Fruit fly (Drosophila melanogaster) whole organism, embryonic: ENCODE measurements around the gene Bsg.

ENCODE experiments used
- Bgb ChIP-seq: fragments of 200-800 bp; sonication (Bioruptor generic); IDR thresholded peaks from 2 replicates; pipeline ENCODE4 v1.3.6; 2022; ENCODE audit warnings: missing biosample characterization, missing genetic modification characterization; ENCODE audit not compliant: partially characterized antibody
- CG10543 ChIP-seq: fragments of 200-800 bp; sonication (Bioruptor generic); optimal IDR thresholded peaks from 3 replicates; lab custom pipeline; 2017; ENCODE audit warnings: missing biosample characterization, mild to moderate bottlenecking, missing genetic modification characterization, moderate library complexity
- CG11695 ChIP-seq: fragments of 200-800 bp; sonication (Bioruptor generic); IDR thresholded peaks from 3 replicates; pipeline ENCODE4 v1.3.6; 2022; ENCODE audit warnings: missing biosample characterization, missing genetic modification characterization
- CG13287 ChIP-seq: fragments of 200-800 bp; sonication (Bioruptor generic); IDR thresholded peaks from 2 replicates; pipeline ENCODE4 v1.3.6; 2022; ENCODE audit warnings: missing biosample characterization, missing genetic modification characterization; ENCODE audit not compliant: partially characterized antibody
- CG15479 ChIP-seq: fragments of 200-800 bp; sonication (Bioruptor generic); optimal IDR thresholded peaks from 3 replicates; lab custom pipeline; 2019; ENCODE audit warnings: missing biosample characterization, mild to moderate bottlenecking, missing genetic modification characterization, moderate library complexity
- CG16813 ChIP-seq: fragments of 200-800 bp; sonication (Bioruptor generic); IDR thresholded peaks from 3 replicates; pipeline ENCODE4 v1.3.6; 2022; ENCODE audit warnings: missing biosample characterization, missing genetic modification characterization; ENCODE audit not compliant: partially characterized antibody
- CG17186 ChIP-seq: fragments of 200-800 bp; sonication (Bioruptor generic); optimal IDR thresholded peaks from 3 replicates; lab custom pipeline; 2017; ENCODE audit warnings: missing biosample characterization, missing genetic modification reagents, missing genetic modification characterization
- CG2678 ChIP-seq: fragments of 200-800 bp; sonication (Bioruptor generic); optimal IDR thresholded peaks from 3 replicates; lab custom pipeline; 2019; ENCODE audit warnings: missing biosample characterization, mild to moderate bottlenecking, missing genetic modification characterization, moderate library complexity
- CG31224 ChIP-seq: fragments of 200-800 bp; sonication (Bioruptor generic); IDR thresholded peaks from 2 replicates; pipeline ENCODE4 v1.3.6; 2022; ENCODE audit warnings: missing biosample characterization, missing genetic modification characterization
- CG32532 ChIP-seq: fragments of 200-800 bp; sonication (Bioruptor generic); IDR thresholded peaks from 2 replicates; pipeline ENCODE4 v1.3.6; 2022; ENCODE audit warnings: missing biosample characterization, missing genetic modification characterization
- CG34376 ChIP-seq: fragments of 200-800 bp; sonication (Bioruptor generic); optimal IDR thresholded peaks from 2 replicates; lab custom pipeline; 2018; ENCODE audit warnings: missing biosample characterization, mild to moderate bottlenecking, missing genetic modification characterization
- CG34422 ChIP-seq: fragments of 200-800 bp; sonication (Bioruptor generic); IDR thresholded peaks from 3 replicates; pipeline ENCODE4 v1.3.6; 2022; ENCODE audit warnings: missing biosample characterization, missing genetic modification characterization
- CG4617 ChIP-seq: fragments of 200-800 bp; sonication (Bioruptor generic); optimal IDR thresholded peaks from 3 replicates; lab custom pipeline; 2016; ENCODE audit warnings: missing biosample characterization, missing genetic modification characterization, borderline replicate concordance
- CG4820 ChIP-seq: fragments of 200-800 bp; sonication (Bioruptor generic); optimal IDR thresholded peaks from 3 replicates; lab custom pipeline; 2016; ENCODE audit warnings: missing biosample characterization, missing genetic modification characterization
- CG7963 ChIP-seq: fragments of 200-800 bp; sonication (Bioruptor generic); IDR thresholded peaks from 3 replicates; pipeline ENCODE4 v1.3.6; 2022; ENCODE audit warnings: missing biosample characterization, missing genetic modification characterization; ENCODE audit not compliant: partially characterized antibody
- CG8290 ChIP-seq, 3 experiments: fragments of 200-800 bp; sonication (Bioruptor generic); optimal IDR thresholded peaks; 2 replicates each; lab custom pipeline; 2016 to 2019; ENCODE audit warnings: missing biosample characterization in 3 of 3, missing genetic modification characterization in 3 of 3, mild to moderate bottlenecking in 2 of 3, moderate library complexity in 1 of 3
- CG9727 ChIP-seq: fragments of 200-800 bp; sonication (Bioruptor generic); optimal IDR thresholded peaks from 3 replicates; lab custom pipeline; 2017; ENCODE audit warnings: missing biosample characterization, mild to moderate bottlenecking, missing genetic modification characterization
- Chrac-16 ChIP-seq: fragments of 200-800 bp; sonication (Bioruptor generic); optimal IDR thresholded peaks from 3 replicates; lab custom pipeline; 2016; ENCODE audit warnings: missing biosample characterization, missing genetic modification characterization
- Dbx ChIP-seq: fragments of 200-800 bp; sonication (Bioruptor generic); IDR thresholded peaks from 3 replicates; pipeline ENCODE4 v1.3.6; 2022; ENCODE audit warnings: missing biosample characterization, missing genetic modification characterization
- Deaf1 ChIP-seq: fragments of 200-800 bp; optimal IDR thresholded peaks from 3 replicates; lab custom pipeline; 2019; ENCODE audit warnings: missing biosample characterization, mild to moderate bottlenecking, missing genetic modification characterization, moderate library complexity
- Hmr ChIP-seq: fragments of 200-800 bp; sonication (Bioruptor generic); optimal IDR thresholded peaks from 3 replicates; lab custom pipeline; 2017; ENCODE audit warnings: mild to moderate bottlenecking, missing biosample characterization, missing genetic modification reagents, missing genetic modification characterization
- Jarid2 ChIP-seq: fragments of 200-800 bp; sonication (Bioruptor generic); optimal IDR thresholded peaks from 3 replicates; lab custom pipeline; 2017; ENCODE audit warnings: mild to moderate bottlenecking, missing biosample characterization, missing genetic modification reagents, missing genetic modification characterization
- Meics ChIP-seq: fragments of 200-800 bp; sonication (Bioruptor generic); optimal IDR thresholded peaks from 2 replicates; lab custom pipeline; 2017; ENCODE audit warnings: missing biosample characterization, mild to moderate bottlenecking, missing genetic modification characterization
- Nf-YC ChIP-seq: fragments of 200-800 bp; optimal IDR thresholded peaks from 3 replicates; lab custom pipeline; 2019; ENCODE audit warnings: missing biosample characterization, mild to moderate bottlenecking, missing genetic modification characterization, moderate library complexity
- PHDP ChIP-seq: fragments of 200-800 bp; sonication (Bioruptor generic); optimal IDR thresholded peaks from 3 replicates; lab custom pipeline; 2018; ENCODE audit warnings: missing biosample characterization, mild to moderate bottlenecking, missing genetic modification characterization, moderate library complexity
- Scr ChIP-seq: fragments of 200-800 bp; sonication (Bioruptor generic); IDR thresholded peaks from 2 replicates; pipeline ENCODE4 v1.3.6; 2022; ENCODE audit warnings: missing biosample characterization, missing genetic modification characterization; ENCODE audit not compliant: partially characterized antibody
- cg ChIP-seq: fragments of 200-800 bp; sonication (Bioruptor generic); optimal IDR thresholded peaks from 3 replicates; lab custom pipeline; 2019; ENCODE audit warnings: missing biosample characterization, mild to moderate bottlenecking, missing genetic modification characterization, moderate library complexity
- chm ChIP-seq: fragments of 200-800 bp; sonication (Bioruptor generic); IDR thresholded peaks from 2 replicates; pipeline ENCODE4 v1.3.6; 2022; ENCODE audit warnings: missing biosample characterization, missing genetic modification characterization
- cwo ChIP-seq: fragments of 200-800 bp; sonication (Bioruptor generic); optimal IDR thresholded peaks from 3 replicates; lab custom pipeline; 2017; ENCODE audit warnings: missing biosample characterization, missing genetic modification characterization, mild to moderate bottlenecking, moderate library complexity, missing genetic modification reagents
- dysf ChIP-seq: fragments of 200-800 bp; sonication (Bioruptor generic); IDR thresholded peaks from 3 replicates; pipeline ENCODE4 v1.3.6; 2022; ENCODE audit warnings: missing biosample characterization, missing genetic modification characterization
- exex ChIP-seq: fragments of 200-800 bp; sonication (Bioruptor generic); optimal IDR thresholded peaks from 4 replicates; lab custom pipeline; 2018; ENCODE audit warnings: missing biosample characterization, mild to moderate bottlenecking, missing genetic modification characterization, moderate library complexity
- fd64A ChIP-seq: fragments of 200-800 bp; sonication (Bioruptor generic); optimal IDR thresholded peaks from 3 replicates; lab custom pipeline; 2018; ENCODE audit warnings: missing biosample characterization, mild to moderate bottlenecking, missing genetic modification characterization
- gem ChIP-seq: fragments of 200-800 bp; sonication (Bioruptor generic); optimal IDR thresholded peaks from 2 replicates; lab custom pipeline; 2019; ENCODE audit warnings: missing biosample characterization, mild to moderate bottlenecking, missing genetic modification characterization, moderate library complexity
- grn ChIP-seq: fragments of 200-800 bp; sonication (Bioruptor generic); optimal IDR thresholded peaks from 3 replicates; lab custom pipeline; 2017; ENCODE audit warnings: missing biosample characterization, missing genetic modification characterization
- her ChIP-seq: fragments of 200-800 bp; sonication (Bioruptor generic); optimal IDR thresholded peaks from 2 replicates; lab custom pipeline; 2016; ENCODE audit warnings: missing biosample characterization, missing genetic modification characterization
- kni ChIP-seq: fragments of 200-800 bp; sonication (Bioruptor generic); optimal IDR thresholded peaks from 3 replicates; lab custom pipeline; 2017; ENCODE audit warnings: mild to moderate bottlenecking, missing biosample characterization, missing genetic modification reagents, missing genetic modification characterization
- lilli ChIP-seq: fragments of 200-800 bp; sonication (Bioruptor generic); optimal IDR thresholded peaks from 3 replicates; lab custom pipeline; 2016; ENCODE audit warnings: missing biosample characterization, missing genetic modification characterization
- peb ChIP-seq: fragments of 200-800 bp; sonication (Bioruptor generic); IDR thresholded peaks from 2 replicates; pipeline ENCODE4 v1.3.6; 2022; ENCODE audit warnings: missing biosample characterization, missing genetic modification characterization
- phol ChIP-seq: fragments of 200-800 bp; sonication (Bioruptor generic); optimal IDR thresholded peaks from 3 replicates; lab custom pipeline; 2018; ENCODE audit warnings: missing biosample characterization, mild to moderate bottlenecking, missing genetic modification characterization, moderate library complexity
- prd ChIP-seq, 3 experiments: fragments of >200 bp in 2 of 3; fragments of 200-800 bp in 1 of 3; sonication (Bioruptor generic) in 1 of 3; optimal IDR thresholded peaks in 2 of 3; IDR thresholded peaks in 1 of 3; 2 replicates in 2 of 3; 3 replicates in 1 of 3; pipeline versions ENCODE4 v1.3.6 to Lab custom; 2017 to 2022; ENCODE audit warnings: missing biosample characterization in 1 of 3, missing genetic modification characterization in 1 of 3
- rib ChIP-seq: fragments of 200-800 bp; sonication (Bioruptor generic); IDR thresholded peaks from 2 replicates; pipeline ENCODE4 v1.3.6; 2022; ENCODE audit warnings: missing biosample characterization, missing genetic modification characterization
- schlank ChIP-seq: fragments of 200-800 bp; sonication (Bioruptor generic); optimal IDR thresholded peaks from 2 replicates; lab custom pipeline; 2018; ENCODE audit warnings: missing biosample characterization, mild to moderate bottlenecking, missing genetic modification characterization
- sens ChIP-seq: fragments of 200-800 bp; sonication (Bioruptor generic); peaks from one replicate; lab custom pipeline; 2016; ENCODE audit warnings: missing biosample characterization, missing genetic modification characterization
- sima ChIP-seq: fragments of 200-800 bp; sonication (Bioruptor generic); optimal IDR thresholded peaks from 2 replicates; lab custom pipeline; 2016; ENCODE audit warnings: missing biosample characterization, missing genetic modification characterization
- vvl ChIP-seq: fragments of 200-800 bp; sonication (Bioruptor generic); IDR thresholded peaks from 2 replicates; pipeline ENCODE4 v1.3.6; 2022; ENCODE audit warnings: missing biosample characterization, missing genetic modification characterization
- zfh2 ChIP-seq: fragments of 200-800 bp; sonication (Bioruptor generic); optimal IDR thresholded peaks from 2 replicates; lab custom pipeline; 2016; ENCODE audit warnings: missing biosample characterization, missing genetic modification characterization

Bsg gene

dm6 chr2L:8088025-8088789 lies 5.0 kb downstream of the Bsg start:
- TF ChIP-seq CG15479: peak; percentile 83
- TF ChIP-seq CG31224 (GFP tag; lab: Robert Waterston, UW): 0 out of 2 replicates have a peak, but pooled peaks have one; percentile 5
- TF ChIP-seq prd (optimal IDR thresholded peaks at IDR 0.05; lab: Kevin White, UChicago): no peak
- TF ChIP-seq prd (GFP tag; IDR thresholded peaks at IDR 0.05; lab: Robert Waterston, UW): peak; percentile 36; the same call in 1 of the 3 replicates
- TF ChIP-seq dysf (GFP tag; lab: Robert Waterston, UW): 0 out of 3 replicates have a peak, but pooled peaks have one; percentile 23
- peak; percentile 26; the same call in 1 of the 2 replicates for TF ChIP-seq Bgb (GFP tag; lab: Robert Waterston, UW)
- TF ChIP-seq vvl (GFP tag; lab: Robert Waterston, UW): peak; percentile 9; the same call in 1 of the 2 replicates
- TF ChIP-seq CG9727 (GFP tag; lab: Kevin White, UChicago): peak; percentile 18
- TF ChIP-seq CG8290 (GFP tag; optimal IDR thresholded peaks at IDR 0.05; lab: Kevin White, UChicago): no peak
- peak in 1 of 2 experiments; percentile 52 for TF ChIP-seq CG8290 (tag; optimal IDR thresholded peaks at IDR 0.05; lab: Kevin White, UChicago)
- TF ChIP-seq CG10543 (GFP tag; lab: Kevin White, UChicago): peak; percentile 61
- TF ChIP-seq CG32532 (GFP tag; lab: Robert Waterston, UW): peak; percentile 39; the same call in 1 of the 2 replicates
- TF ChIP-seq PHDP (tag; lab: Kevin White, UChicago): peak; percentile 31
- 0 out of 3 replicates have a peak, but pooled peaks have one; percentile 26 for TF ChIP-seq CG16813 (GFP tag; lab: Robert Waterston, UW)
- TF ChIP-seq sens (GFP tag; lab: Kevin White, UChicago): peak; percentile 22
- peak; percentile 42 for TF ChIP-seq grn (GFP tag; lab: Kevin White, UChicago)
- peak; percentile 45 for TF ChIP-seq CG13287 (GFP tag; lab: Robert Waterston, UW)
- no peak for TF ChIP-seq CG7963 (GFP tag; lab: Robert Waterston, UW)
- peak; percentile 28 for TF ChIP-seq lilli (GFP tag; lab: Kevin White, UChicago)
- TF ChIP-seq Dbx (GFP tag; lab: Robert Waterston, UW): peak; percentile 26; the same call in 1 of the 3 replicates
- peak; percentile 11 for TF ChIP-seq Meics (GFP tag; lab: Kevin White, UChicago)
- peak; percentile 56; the same call in 1 of the 2 replicates for TF ChIP-seq rib (GFP tag; lab: Robert Waterston, UW)
- peak; percentile 45; the same call in 1 of the 2 replicates for TF ChIP-seq Scr (GFP tag; lab: Robert Waterston, UW)
- TF ChIP-seq CG11695 (GFP tag; lab: Robert Waterston, UW): 0 out of 3 replicates have a peak, but pooled peaks have one; percentile 36
- no peak for TF ChIP-seq CG4820 (GFP tag; lab: Kevin White, UChicago)
- no peak for TF ChIP-seq CG17186 (GFP tag; lab: Kevin White, UChicago)
- TF ChIP-seq Chrac-16 (GFP tag; lab: Kevin White, UChicago): no peak
- TF ChIP-seq phol (tag; lab: Kevin White, UChicago): peak; percentile 27
- TF ChIP-seq cg (GFP tag; lab: Kevin White, UChicago): peak; percentile 3
- no peak for TF ChIP-seq schlank (tag; lab: Kevin White, UChicago)
- no peak for TF ChIP-seq peb (GFP tag; lab: Robert Waterston, UW)
- peak; percentile 39 for TF ChIP-seq Hmr
- TF ChIP-seq her (GFP tag; lab: Kevin White, UChicago): no peak
- TF ChIP-seq Deaf1 (tag; lab: Kevin White, UChicago): peak; percentile 23
- TF ChIP-seq gem (tag; lab: Kevin White, UChicago): peak; percentile 22
- no peak for TF ChIP-seq CG4617 (GFP tag; lab: Kevin White, UChicago)
- TF ChIP-seq fd64A (GFP tag; lab: Kevin White, UChicago): no peak
- peak; percentile 68; the same call in 1 of the 2 replicates for TF ChIP-seq chm (GFP tag; lab: Robert Waterston, UW)
- peak; percentile 20 for TF ChIP-seq cwo
- peak; percentile 61 for TF ChIP-seq CG34376 (GFP tag; lab: Kevin White, UChicago)
- peak; percentile 17 for TF ChIP-seq CG2678 (tag; lab: Kevin White, UChicago)
- TF ChIP-seq sima (GFP tag; lab: Kevin White, UChicago): no peak
- TF ChIP-seq zfh2: peak; percentile 6
- TF ChIP-seq Nf-YC: no peak
- TF ChIP-seq CG34422 (GFP tag; lab: Robert Waterston, UW): 0 out of 3 replicates have a peak, but pooled peaks have one; percentile 19
- TF ChIP-seq kni (GFP tag; lab: Kevin White, UChicago): peak; percentile 22
- TF ChIP-seq Jarid2 (GFP tag; lab: Kevin White, UChicago): peak; percentile 72
- peak; percentile 84 for TF ChIP-seq exex (tag; lab: Kevin White, UChicago)
